Comparison of ENCODE assay signal across 2 fruit fly cellular contexts in the genomic region with DNA sequence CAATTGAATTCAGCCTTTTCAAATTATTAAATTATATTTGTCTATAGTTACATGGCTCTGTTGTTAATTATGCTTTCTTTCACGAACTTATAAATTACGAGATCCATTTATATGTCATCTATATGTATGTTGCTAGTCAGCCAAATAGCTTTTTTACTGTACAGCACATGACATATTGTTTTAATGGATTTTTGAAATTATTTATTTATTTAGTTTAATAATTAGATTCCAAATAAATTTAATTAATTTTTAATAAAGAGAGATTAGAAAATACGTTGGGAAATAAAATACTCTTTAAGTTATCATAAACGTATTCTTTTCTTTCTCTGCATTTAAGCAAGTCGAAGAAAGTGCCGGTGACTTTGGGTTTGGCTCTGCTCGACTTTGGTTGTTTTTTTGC.
A peak's percentile ranks its signal among the peaks of the same experiment; 100 is the strongest.
TF ChIP-seq lines count a peak whose summit lies in the region.

No protein-coding gene starts in this region.

TF ChIP-seq in whole organism, embryonic, 481 proteins besides CTCF, POLR2A, EP300 and RAD21 (continued from another document and continues in another):
- TF ChIP-seq onecut (GFP tag; IDR thresholded peaks at IDR 0.05; lab: Robert Waterston, UW): no peak
- no peak for TF ChIP-seq pnt (GFP tag; optimal IDR thresholded peaks at IDR 0.05; lab: Kevin White, UChicago)
- TF ChIP-seq Antp (GFP tag; optimal IDR thresholded peaks at IDR 0.05; lab: Kevin White, UChicago): no peak
- no peak for TF ChIP-seq ind (GFP tag; optimal IDR thresholded peaks at IDR 0.05; lab: Kevin White, UChicago)
- peak; percentile 29 for TF ChIP-seq ewg (GFP tag; optimal IDR thresholded peaks at IDR 0.05; lab: Kevin White, UChicago)
- TF ChIP-seq CG33557 (GFP tag; optimal IDR thresholded peaks at IDR 0.05; lab: Kevin White, UChicago): no peak
- no peak for TF ChIP-seq caup (GFP tag; optimal IDR thresholded peaks at IDR 0.05; lab: Kevin White, UChicago; ENCODE audit: severe bottlenecking)
- no peak for TF ChIP-seq CG9876 (GFP tag; optimal IDR thresholded peaks at IDR 0.05; lab: Kevin White, UChicago)
- TF ChIP-seq Spps (tag; optimal IDR thresholded peaks at IDR 0.05; lab: Kevin White, UChicago): no peak
- no peak for TF ChIP-seq zen (tag; optimal IDR thresholded peaks at IDR 0.05; lab: Kevin White, UChicago)
- no peak for TF ChIP-seq CG1792 (GFP tag; optimal IDR thresholded peaks at IDR 0.05; lab: Kevin White, UChicago)
- TF ChIP-seq Hmx (GFP tag; optimal IDR thresholded peaks at IDR 0.05; lab: Kevin White, UChicago): no peak
- no peak for TF ChIP-seq CG10274 (GFP tag; optimal IDR thresholded peaks at IDR 0.05; lab: Kevin White, UChicago)
- TF ChIP-seq CG2875 (GFP tag; optimal IDR thresholded peaks at IDR 0.05; lab: Kevin White, UChicago): peak; percentile 29
- TF ChIP-seq toy (GFP tag; IDR thresholded peaks at IDR 0.05; lab: Robert Waterston, UW): no peak
- peak; percentile 25 for TF ChIP-seq Asciz (GFP tag; optimal IDR thresholded peaks at IDR 0.05; lab: Kevin White, UChicago)
- TF ChIP-seq Deaf1 (tag; optimal IDR thresholded peaks at IDR 0.05; lab: Kevin White, UChicago): no peak
- no peak for TF ChIP-seq CG6272 (GFP tag; IDR thresholded peaks at IDR 0.05; lab: Robert Waterston, UW)
- TF ChIP-seq CG32767 (GFP tag; IDR thresholded peaks at IDR 0.05; lab: Robert Waterston, UW): no peak
- TF ChIP-seq fu2 (GFP tag; optimal IDR thresholded peaks at IDR 0.05; lab: Kevin White, UChicago): no peak
- TF ChIP-seq CG1024 (GFP tag; IDR thresholded peaks at IDR 0.05; lab: Robert Waterston, UW): no peak
- TF ChIP-seq Mad (GFP tag; optimal IDR thresholded peaks at IDR 0.05; lab: Kevin White, UChicago): no peak
- no peak for TF ChIP-seq Dip3 (GFP tag; optimal IDR thresholded peaks at IDR 0.05; lab: Kevin White, UChicago)
- TF ChIP-seq CG3726 (GFP tag; IDR thresholded peaks at IDR 0.05; lab: Robert Waterston, UW): no peak
- TF ChIP-seq odd (GFP tag; optimal IDR thresholded peaks at IDR 0.05; lab: Kevin White, UChicago): no peak
- TF ChIP-seq trem (tag; optimal IDR thresholded peaks at IDR 0.05; lab: Kevin White, UChicago): peak; percentile 16
- TF ChIP-seq btn (GFP tag; optimal IDR thresholded peaks at IDR 0.05; lab: Kevin White, UChicago): no peak
- TF ChIP-seq kay (GFP tag; optimal IDR thresholded peaks at IDR 0.05; lab: Kevin White, UChicago): no peak
- no peak for TF ChIP-seq CG10959 (GFP tag; IDR thresholded peaks at IDR 0.05; lab: Robert Waterston, UW)
- TF ChIP-seq twi (tag; optimal IDR thresholded peaks at IDR 0.05; lab: Kevin White, UChicago): no peak
- no peak for TF ChIP-seq CG7745 (tag; optimal IDR thresholded peaks at IDR 0.05; lab: Kevin White, UChicago)
- TF ChIP-seq CG13424 (tag; optimal IDR thresholded peaks at IDR 0.05; lab: Kevin White, UChicago): peak; percentile 52
- no peak for TF ChIP-seq fd3F (GFP tag; optimal IDR thresholded peaks at IDR 0.05; lab: Kevin White, UChicago)
- peak; percentile 32 for TF ChIP-seq CG3407 (GFP tag; optimal IDR thresholded peaks at IDR 0.05; lab: Kevin White, UChicago)
- TF ChIP-seq CG8359 (GFP tag; optimal IDR thresholded peaks at IDR 0.05; lab: Kevin White, UChicago; ENCODE audit: borderline replicate concordance): no peak
- no peak for TF ChIP-seq gsb (GFP tag; IDR thresholded peaks at IDR 0.05; lab: Robert Waterston, UW)
- peak; percentile 56 for TF ChIP-seq CG8924 (tag; optimal IDR thresholded peaks at IDR 0.05; lab: Kevin White, UChicago)
- TF ChIP-seq crol (GFP tag; IDR thresholded peaks at IDR 0.05; lab: Robert Waterston, UW): no peak
- no peak for TF ChIP-seq da (GFP tag; optimal IDR thresholded peaks at IDR 0.05; lab: Kevin White, UChicago)
- TF ChIP-seq Atf-2 (GFP tag; optimal IDR thresholded peaks at IDR 0.05; lab: Kevin White, UChicago): no peak
- TF ChIP-seq tup (GFP tag; optimal IDR thresholded peaks at IDR 0.05; lab: Kevin White, UChicago): no peak
- no peak for TF ChIP-seq CG9215 (GFP tag; IDR thresholded peaks at IDR 0.05; lab: Robert Waterston, UW)
- TF ChIP-seq Hand (GFP tag; optimal IDR thresholded peaks at IDR 0.05; lab: Kevin White, UChicago): no peak
- TF ChIP-seq Xbp1 (GFP tag; optimal IDR thresholded peaks at IDR 0.05; lab: Kevin White, UChicago): no peak
- TF ChIP-seq tx (GFP tag; optimal IDR thresholded peaks at IDR 0.05; lab: Kevin White, UChicago): no peak
- TF ChIP-seq ATbp (GFP tag; optimal IDR thresholded peaks at IDR 0.05; lab: Kevin White, UChicago): peak; percentile 69
- no peak for TF ChIP-seq Hr78 (GFP tag; optimal IDR thresholded peaks at IDR 0.05; lab: Kevin White, UChicago)
- no peak for TF ChIP-seq wdn (GFP tag; IDR thresholded peaks at IDR 0.05; lab: Robert Waterston, UW)
- no peak for TF ChIP-seq dan (GFP tag; IDR thresholded peaks at IDR 0.05; lab: Robert Waterston, UW)
- TF ChIP-seq dpn (GFP tag; optimal IDR thresholded peaks at IDR 0.05; lab: Kevin White, UChicago): no peak
- TF ChIP-seq CG17829 (tag; optimal IDR thresholded peaks at IDR 0.05; lab: Kevin White, UChicago): peak; percentile 36
- no peak for TF ChIP-seq CG16863 (GFP tag; optimal IDR thresholded peaks at IDR 0.05; lab: Kevin White, UChicago)
- no peak for TF ChIP-seq Blimp-1 (GFP tag; optimal IDR thresholded peaks at IDR 0.05; lab: Kevin White, UChicago)
- peak; percentile 68 for TF ChIP-seq CG10979 (tag; optimal IDR thresholded peaks at IDR 0.05; lab: Kevin White, UChicago)
- no peak for TF ChIP-seq lilli (GFP tag; optimal IDR thresholded peaks at IDR 0.05; lab: Kevin White, UChicago)
- TF ChIP-seq Gug (GFP tag; IDR thresholded peaks at IDR 0.05; lab: Robert Waterston, UW): no peak
- TF ChIP-seq CG15269 (tag; optimal IDR thresholded peaks at IDR 0.05; lab: Kevin White, UChicago): no peak
- no peak for TF ChIP-seq bowl (GFP tag; IDR thresholded peaks at IDR 0.05; lab: Robert Waterston, UW)
- no peak for TF ChIP-seq HHEX (GFP tag; optimal IDR thresholded peaks at IDR 0.05; lab: Kevin White, UChicago)
- TF ChIP-seq NfI (GFP tag; optimal IDR thresholded peaks at IDR 0.05; lab: Kevin White, UChicago): no peak
- no peak for TF ChIP-seq CG12104 (GFP tag; optimal IDR thresholded peaks at IDR 0.05; lab: Kevin White, UChicago)
- TF ChIP-seq Awh (GFP tag; IDR thresholded peaks at IDR 0.05; lab: Robert Waterston, UW): no peak
- TF ChIP-seq CG8944 (GFP tag; optimal IDR thresholded peaks at IDR 0.05; lab: Kevin White, UChicago): no peak
- TF ChIP-seq CG13123 (GFP tag; optimal IDR thresholded peaks at IDR 0.05; lab: Kevin White, UChicago): no peak
- TF ChIP-seq Chrac-16 (GFP tag; optimal IDR thresholded peaks at IDR 0.05; lab: Kevin White, UChicago): no peak
- TF ChIP-seq pan (optimal IDR thresholded peaks at IDR 0.05; lab: Kevin White, UChicago): no peak
- TF ChIP-seq pan (GFP tag; optimal IDR thresholded peaks at IDR 0.05 in 1 of 2, IDR thresholded peaks at IDR 0.05 in 1 of 2): no peak
- TF ChIP-seq CG12219 (GFP tag; optimal IDR thresholded peaks at IDR 0.05; lab: Kevin White, UChicago): no peak

TF ChIP-seq in whole organism, prepupa, 60 proteins besides CTCF, POLR2A, EP300 and RAD21 (continued from another document):
- TF ChIP-seq CG6792 (GFP tag; optimal IDR thresholded peaks at IDR 0.05; lab: Kevin White, UChicago) (peak; percentile 24), achi (GFP tag; optimal IDR thresholded peaks at IDR 0.05; lab: Kevin White, UChicago) (peak; percentile 39), OdsH (GFP tag; optimal IDR thresholded peaks at IDR 0.05; lab: Kevin White, UChicago) (peak; percentile 58), esn (GFP tag; optimal IDR thresholded peaks at IDR 0.05; lab: Kevin White, UChicago) (no peak), fd85E (GFP tag; optimal IDR thresholded peaks at IDR 0.05; lab: Kevin White, UChicago) (no peak), Smox (GFP tag; optimal IDR thresholded peaks at IDR 0.05; lab: Kevin White, UChicago) (no peak), CG15336 (GFP tag; IDR thresholded peaks at IDR 0.05; lab: Robert Waterston, UW) (peak; percentile 54), spab (GFP tag; optimal IDR thresholded peaks at IDR 0.05; lab: Kevin White, UChicago) (no peak), CG8119 (GFP tag; IDR thresholded peaks at IDR 0.05; lab: Robert Waterston, UW) (peak; percentile 67), CG6808 (GFP tag; optimal IDR thresholded peaks at IDR 0.05; lab: Kevin White, UChicago) (no peak), acj6 (GFP tag; optimal IDR thresholded peaks at IDR 0.05; lab: Kevin White, UChicago) (peak; percentile 25), CG4318 (GFP tag; optimal IDR thresholded peaks at IDR 0.05; lab: Kevin White, UChicago) (peak; percentile 69)
TF ChIP-seq in whole organism, prepupa: peak in this region for 18.
